Worm (Caenorhabditis elegans) whole organism, L1 larva: ENCODE data around the gene lin-13.

Experiments used
- ama-1 ChIP-seq: fragments of 150-350 bp; optimal IDR thresholded peaks from 2 replicates; lab custom pipeline; 2014
- isw-1 ChIP-seq: fragments of 200-800 bp; sonication (Bioruptor generic); IDR thresholded peaks from 2 replicates; pipeline ENCODE4 v1.3.6; 2022; ENCODE audit warnings: missing genetic modification characterization, missing compliant biosample characterization
- mdl-1 ChIP-seq, 2 experiments: fragments of 150-350 bp; optimal IDR thresholded peaks; 2 replicates each; lab custom pipeline; 2014 to 2017; ENCODE audit warnings: missing biosample characterization in 2 of 2, missing genetic modification characterization in 2 of 2, inconsistent platforms in 1 of 2
- snu-23 ChIP-seq: sonication (generic microtip); optimal IDR thresholded peaks from 2 replicates; lab custom pipeline; 2016; ENCODE audit warnings: missing genetic modification characterization, missing compliant biosample characterization
- unc-62 ChIP-seq: fragments of 150-350 bp; optimal IDR thresholded peaks from 2 replicates; lab custom pipeline; 2014; ENCODE audit warnings: missing biosample characterization, missing genetic modification reagents, missing genetic modification characterization

DNA sequence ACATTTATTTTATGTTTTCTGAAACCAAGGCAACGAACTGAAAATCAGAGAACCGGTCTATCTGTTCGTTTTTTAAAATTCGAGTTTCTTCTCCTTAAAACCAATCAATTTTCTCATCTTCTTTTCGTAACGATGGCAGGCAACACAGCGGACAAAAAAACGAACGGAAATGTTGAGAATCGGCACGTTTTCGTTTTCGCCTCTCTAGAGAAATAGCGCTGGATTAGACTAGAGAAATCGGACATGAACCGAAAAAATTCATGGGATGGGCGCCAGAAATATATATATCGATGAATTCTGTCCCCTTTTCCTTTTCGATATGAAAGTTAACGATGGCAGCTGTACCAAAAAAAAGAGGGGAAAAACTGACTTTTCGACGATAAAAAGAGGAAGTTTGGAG, 13.1 kb upstream of the lin-13 start:
- no peak for TF ChIP-seq snu-23 (GFP tag; lab: Kevin White, UChicago)
- TF ChIP-seq isw-1 (GFP tag; lab: Robert Waterston, UW): no peak
- peak; percentile 18 for TF ChIP-seq ama-1 (lab: Kevin White, UChicago)
- no peak for TF ChIP-seq unc-62 (GFP tag; lab: Kevin White, UChicago)
- no peak for TF ChIP-seq mdl-1 (tag; optimal IDR thresholded peaks at IDR 0.05; lab: Kevin White, UChicago)
